Fruit fly (Drosophila melanogaster): ENCODE data around the gene grp.

dm6 chr2L:16687863-16688262 lies 8.0 kb downstream of the grp start:
- TF ChIP-seq topi (GFP tag; optimal IDR thresholded peaks at IDR 0.05) (peak; percentile 25), Blimp-1 (GFP tag; optimal IDR thresholded peaks at IDR 0.05) (no peak), Sox102F (GFP tag; optimal IDR thresholded peaks at IDR 0.05) (no peak), CG16779 (tag; optimal IDR thresholded peaks at IDR 0.05) (peak; percentile 60), CG10669 (GFP tag; optimal IDR thresholded peaks at IDR 0.05) (peak; percentile 48), CG9139 (GFP tag; optimal IDR thresholded peaks at IDR 0.05) (peak; percentile 57), Lpt (GFP tag; optimal IDR thresholded peaks at IDR 0.05) (peak; percentile 81), CG6854 (GFP tag; optimal IDR thresholded peaks at IDR 0.05) (no peak), CG4318 (GFP tag; optimal IDR thresholded peaks at IDR 0.05) (peak; percentile 65), Sox15 (GFP tag; optimal IDR thresholded peaks at IDR 0.05) (no peak), Ets96B (tag; optimal IDR thresholded peaks at IDR 0.05) (peak; percentile 68), CG15336 (GFP tag; IDR thresholded peaks at IDR 0.05) (peak; percentile 82)

Measured in whole organism, prepupa.